Fruit fly (Drosophila melanogaster): ENCODE data around the gene GckIII.

Gene GckIII

DNA sequence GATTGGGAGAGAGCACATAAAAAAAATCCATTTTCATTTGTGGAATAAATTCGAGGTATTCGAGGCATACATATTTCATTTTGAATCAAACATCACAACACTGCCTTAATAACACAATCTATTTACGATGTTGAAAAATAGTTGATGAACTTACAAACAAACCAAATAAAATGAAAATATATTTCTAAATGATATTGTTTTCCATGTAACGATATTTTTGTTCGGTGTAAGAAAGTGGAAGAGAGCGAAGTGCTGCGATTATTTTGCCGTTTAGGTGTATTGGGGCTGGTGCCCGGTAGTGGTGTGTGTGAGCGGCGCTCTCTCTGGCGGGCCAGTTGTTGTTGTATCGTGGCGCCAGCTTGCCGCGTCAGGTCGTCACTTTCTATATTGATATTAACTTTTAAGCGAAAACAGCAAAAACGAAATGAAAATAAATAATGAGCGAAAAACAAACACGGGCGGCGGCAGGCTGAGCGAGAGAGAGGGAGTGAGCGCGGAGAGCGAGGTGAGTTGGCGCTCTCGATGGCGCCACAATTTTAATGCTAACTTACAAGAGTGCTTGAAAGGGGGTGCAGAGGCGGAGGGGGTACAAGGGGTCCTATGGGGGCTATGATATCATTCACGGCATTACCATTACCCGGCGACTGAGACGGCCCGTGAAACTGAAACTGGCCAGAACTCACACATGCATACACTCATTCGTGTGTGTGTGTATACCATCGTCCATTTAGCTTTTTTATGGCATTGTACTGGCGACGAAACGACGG lies 20.1 kb upstream of the GckIII start (continued):
- TF ChIP-seq trem (tag; optimal IDR thresholded peaks at IDR 0.05) (peak; percentile 91), lab (GFP tag; optimal IDR thresholded peaks at IDR 0.05) (peak; percentile 95), sim (GFP tag; IDR thresholded peaks at IDR 0.05) (peak; percentile 15; the same call in 1 of the 2 replicates), CHES-1-like (GFP tag; optimal IDR thresholded peaks at IDR 0.05) (peak; percentile 90), BtbVII (GFP tag; optimal IDR thresholded peaks at IDR 0.05) (peak; percentile 91), bab2 (GFP tag; optimal IDR thresholded peaks at IDR 0.05) (peak; percentile 93), Kr (GFP tag; optimal IDR thresholded peaks at IDR 0.05) (no peak), Aef1 (GFP tag; IDR thresholded peaks at IDR 0.05) (peak; percentile 80), tll (GFP tag; optimal IDR thresholded peaks at IDR 0.05) (no peak), phol (tag; optimal IDR thresholded peaks at IDR 0.05) (peak; percentile 95), org-1 (GFP tag; optimal IDR thresholded peaks at IDR 0.05) (peak; percentile 96), Ssrp (tag; optimal IDR thresholded peaks at IDR 0.05) (peak; percentile 91), CG14860 (GFP tag; IDR thresholded peaks at IDR 0.05; ENCODE audit: partially characterized antibody) (no peak), TFAM (GFP tag; optimal IDR thresholded peaks at IDR 0.05) (peak; percentile 52), CG10366 (GFP tag; IDR thresholded peaks at IDR 0.05) (peak; percentile 87), jumu (GFP tag; optimal IDR thresholded peaks at IDR 0.05) (peak; percentile 90), Stat92E (GFP tag; optimal IDR thresholded peaks at IDR 0.05) (peak in 1 of 3 experiments; percentile 78), Sry-δ (GFP tag; optimal IDR thresholded peaks at IDR 0.05) (peak; percentile 48), CG14050 (GFP tag; IDR thresholded peaks at IDR 0.05) (peak; percentile 84), Bteb2 (GFP tag; optimal IDR thresholded peaks at IDR 0.05) (peak; percentile 91), rib (GFP tag; IDR thresholded peaks at IDR 0.05) (peak; percentile 64), CG1603 (tag; optimal IDR thresholded peaks at IDR 0.05) (peak; percentile 96), Mrtf (GFP tag; IDR thresholded peaks at IDR 0.05) (peak; percentile 77), Dad (GFP tag; optimal IDR thresholded peaks at IDR 0.05) (peak; percentile 96), CG8944 (GFP tag; optimal IDR thresholded peaks at IDR 0.05) (peak; percentile 87), CG6813 (GFP tag; optimal IDR thresholded peaks at IDR 0.05) (peak; percentile 90), grau (tag; optimal IDR thresholded peaks at IDR 0.05) (peak; percentile 95), Myb (GFP tag; optimal IDR thresholded peaks at IDR 0.05) (peak; percentile 76), Gsc (GFP tag; IDR thresholded peaks at IDR 0.05) (no peak), CG11398 (GFP tag; optimal IDR thresholded peaks at IDR 0.05) (peak; percentile 84), croc (GFP tag; conservative IDR thresholded peaks at IDR 0.05) (peak; percentile 88), Sin3A (optimal IDR thresholded peaks at IDR 0.05) (no peak), D (optimal IDR thresholded peaks at IDR 0.05) (no peak), D (GFP tag; optimal IDR thresholded peaks at IDR 0.05) (peak; percentile 92), esg (GFP tag; conservative IDR thresholded peaks at IDR 0.05) (peak; percentile 89), CG2202 (tag; optimal IDR thresholded peaks at IDR 0.05) (peak; percentile 74), CG31365 (tag; optimal IDR thresholded peaks at IDR 0.05) (peak; percentile 75), Fer1 (GFP tag; optimal IDR thresholded peaks at IDR 0.05) (peak; percentile 93), Ptx1 (GFP tag; IDR thresholded peaks at IDR 0.05) (peak; percentile 95), CG32772 (GFP tag; IDR thresholded peaks at IDR 0.05) (peak; percentile 84), sc (optimal IDR thresholded peaks at IDR 0.05) (no peak), sc (GFP tag; optimal IDR thresholded peaks at IDR 0.05) (peak; percentile 85), C15 (GFP tag; IDR thresholded peaks at IDR 0.05) (0 out of 3 replicates have a peak, but pooled peaks have one; percentile 54), crol (GFP tag; IDR thresholded peaks at IDR 0.05) (peak; percentile 98), CG14441 (GFP tag; IDR thresholded peaks at IDR 0.05) (peak; percentile 84), disco-r (GFP tag; optimal IDR thresholded peaks at IDR 0.05) (peak; percentile 64), CG13296 (GFP tag; optimal IDR thresholded peaks at IDR 0.05) (peak; percentile 89), ken (GFP tag; IDR thresholded peaks at IDR 0.05) (peak; percentile 85), Camta (GFP tag; optimal IDR thresholded peaks at IDR 0.05) (peak; percentile 89), CG10959 (GFP tag; IDR thresholded peaks at IDR 0.05) (peak; percentile 69)
